Fruit fly (Drosophila melanogaster): ENCODE data around the gene ems.

The ems gene

DNA sequence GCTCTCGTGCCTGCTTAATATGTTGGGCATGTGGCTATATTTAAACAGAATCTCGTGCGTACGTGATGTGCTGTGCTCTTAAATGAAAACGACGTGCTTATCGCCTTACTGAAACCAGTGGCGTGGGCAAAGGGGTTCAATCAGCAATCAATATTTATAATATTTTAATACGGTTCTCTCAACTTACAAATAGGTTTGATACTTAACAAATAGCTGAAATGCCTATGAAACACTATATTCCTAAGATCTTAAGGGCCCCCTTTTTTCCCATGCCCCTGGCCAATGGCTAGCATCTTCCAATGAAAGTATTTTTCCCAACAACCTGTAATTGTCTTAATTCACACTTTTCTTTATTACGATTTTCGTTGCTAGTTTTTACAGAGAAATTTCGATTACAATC lies 14.0 kb downstream of the ems start (continued):
- peak; percentile 42 for TF ChIP-seq pnt (GFP tag; optimal IDR thresholded peaks at IDR 0.05)
- TF ChIP-seq NC2α (GFP tag; optimal IDR thresholded peaks at IDR 0.05) = no peak
- TF ChIP-seq CG5953 (GFP tag; IDR thresholded peaks at IDR 0.05) = no peak
- TF ChIP-seq CG2199 (GFP tag; IDR thresholded peaks at IDR 0.05) = no peak
- TF ChIP-seq CG10959 (GFP tag; IDR thresholded peaks at IDR 0.05) = peak; percentile 88
- TF ChIP-seq pho (GFP tag; optimal IDR thresholded peaks at IDR 0.05) = no peak
- peak; percentile 47 for TF ChIP-seq jumu (GFP tag; optimal IDR thresholded peaks at IDR 0.05)
- TF ChIP-seq cwo (GFP tag; optimal IDR thresholded peaks at IDR 0.05) = peak; percentile 13
- no peak for TF ChIP-seq Doc3 (GFP tag; IDR thresholded peaks at IDR 0.05; ENCODE audit: partially characterized antibody)
- TF ChIP-seq D19B (GFP tag; optimal IDR thresholded peaks at IDR 0.05) = no peak
- peak; percentile 56 to 61 for TF ChIP-seq Hr51 (GFP tag; optimal IDR thresholded peaks at IDR 0.05)
- TF ChIP-seq mirr (GFP tag; optimal IDR thresholded peaks at IDR 0.05) = no peak
- peak; percentile 36 for TF ChIP-seq Fer3 (tag; optimal IDR thresholded peaks at IDR 0.05)
- TF ChIP-seq CG5180 (GFP tag; optimal IDR thresholded peaks at IDR 0.05) = peak; percentile 23
- TF ChIP-seq nerfin-2 (GFP tag; IDR thresholded peaks at IDR 0.05; ENCODE audit: partially characterized antibody) = no peak
- TF ChIP-seq gsb (GFP tag; IDR thresholded peaks at IDR 0.05) = peak; percentile 59; the same call in 1 of the 2 replicates
- no peak for TF ChIP-seq HLHmδ (GFP tag; optimal IDR thresholded peaks at IDR 0.05)
- no peak for TF ChIP-seq emc (GFP tag; optimal IDR thresholded peaks at IDR 0.05)
- no peak for TF ChIP-seq sc (optimal IDR thresholded peaks at IDR 0.05)
- TF ChIP-seq sc (GFP tag; optimal IDR thresholded peaks at IDR 0.05) = peak; percentile 50
- TF ChIP-seq tio (GFP tag; optimal IDR thresholded peaks at IDR 0.05) = peak; percentile 48
- TF ChIP-seq H15 (GFP tag; IDR thresholded peaks at IDR 0.05) = peak; percentile 69; the same call in 2 of the 3 replicates
- no peak for TF ChIP-seq CG1792 (GFP tag; optimal IDR thresholded peaks at IDR 0.05)
- TF ChIP-seq Neu2 (GFP tag; optimal IDR thresholded peaks at IDR 0.05; ENCODE audit: borderline replicate concordance) = no peak
- TF ChIP-seq h (optimal IDR thresholded peaks at IDR 0.05) = no peak
- TF ChIP-seq CG16779 (GFP tag; IDR thresholded peaks at IDR 0.05) = no peak
- peak; percentile 81 for TF ChIP-seq CG4424 (GFP tag; optimal IDR thresholded peaks at IDR 0.05)
- TF ChIP-seq CG3847 (GFP tag; IDR thresholded peaks at IDR 0.05) = peak; percentile 51
- TF ChIP-seq gfzf (GFP tag; optimal IDR thresholded peaks at IDR 0.05) = no peak
- peak; percentile 36 for TF ChIP-seq Dad (GFP tag; optimal IDR thresholded peaks at IDR 0.05)
- no peak for TF ChIP-seq CG12299 (tag; optimal IDR thresholded peaks at IDR 0.05)
- 0 out of 3 replicates have a peak, but pooled peaks have one; percentile 45 for TF ChIP-seq z (GFP tag; IDR thresholded peaks at IDR 0.05)
- peak; percentile 61 for TF ChIP-seq ssp (GFP tag; IDR thresholded peaks at IDR 0.05)
- TF ChIP-seq NFAT (GFP tag; IDR thresholded peaks at IDR 0.05) = peak; percentile 83
- TF ChIP-seq inv (GFP tag; IDR thresholded peaks at IDR 0.05; ENCODE audit: partially characterized antibody) = no peak
- peak; percentile 37 for TF ChIP-seq CG3407 (GFP tag; optimal IDR thresholded peaks at IDR 0.05)
- no peak for TF ChIP-seq Sry-β (GFP tag; optimal IDR thresholded peaks at IDR 0.05)
- TF ChIP-seq CG17829 (tag; optimal IDR thresholded peaks at IDR 0.05) = peak; percentile 89
- peak; percentile 85 for TF ChIP-seq CG4404 (GFP tag; IDR thresholded peaks at IDR 0.05)
- TF ChIP-seq ac (GFP tag; optimal IDR thresholded peaks at IDR 0.05) = peak; percentile 58
- no peak for TF ChIP-seq Dll (GFP tag; IDR thresholded peaks at IDR 0.05; ENCODE audit: partially characterized antibody)
- peak; percentile 63 for TF ChIP-seq CG30431 (GFP tag; optimal IDR thresholded peaks at IDR 0.05)
- peak; percentile 68 for TF ChIP-seq bcd (GFP tag; optimal IDR thresholded peaks at IDR 0.05)
- peak; percentile 32 for TF ChIP-seq Atf3 (GFP tag; optimal IDR thresholded peaks at IDR 0.05)
- TF ChIP-seq ap (GFP tag; IDR thresholded peaks at IDR 0.05) = peak; percentile 61
- TF ChIP-seq sna (GFP tag; IDR thresholded peaks at IDR 0.05; ENCODE audit: partially characterized antibody) = no peak
- peak; percentile 76 for TF ChIP-seq dan (GFP tag; IDR thresholded peaks at IDR 0.05)
- peak; percentile 82 for TF ChIP-seq unpg (GFP tag; optimal IDR thresholded peaks at IDR 0.05)
- no peak for TF ChIP-seq CG8944 (GFP tag; optimal IDR thresholded peaks at IDR 0.05)
- TF ChIP-seq zfh1 (GFP tag; IDR thresholded peaks at IDR 0.05) = peak; percentile 89
- peak; percentile 61 for TF ChIP-seq lab (GFP tag; optimal IDR thresholded peaks at IDR 0.05)
- TF ChIP-seq Hr3 (GFP tag; optimal IDR thresholded peaks at IDR 0.05) = peak; percentile 45

Data from whole organism, embryonic.